Fruit fly (Drosophila melanogaster): ENCODE measurements around the gene Tom20.

The Tom20 gene

dm6 chr3L:19979592-19979991 lies 20.9 kb upstream of the Tom20 start, which contains the start of gene CG14182 (continued):
- no peak for TF ChIP-seq CG14965 (GFP tag; optimal IDR thresholded peaks at IDR 0.05; ENCODE audit: borderline replicate concordance)
- no peak for TF ChIP-seq CG2875 (GFP tag; optimal IDR thresholded peaks at IDR 0.05)
- peak; percentile 45; the same call in 1 of the 2 replicates for TF ChIP-seq amos (GFP tag; IDR thresholded peaks at IDR 0.05; ENCODE audit: partially characterized antibody)
- TF ChIP-seq pros (GFP tag; optimal IDR thresholded peaks at IDR 0.05), result no peak
- TF ChIP-seq CG13775 (GFP tag; optimal IDR thresholded peaks at IDR 0.05), result no peak
- TF ChIP-seq CG4617 (GFP tag; optimal IDR thresholded peaks at IDR 0.05; ENCODE audit: borderline replicate concordance), result peak; percentile 85
- TF ChIP-seq esg (GFP tag; conservative IDR thresholded peaks at IDR 0.05), result no peak
- no peak for TF ChIP-seq CG3847 (GFP tag; IDR thresholded peaks at IDR 0.05)
- TF ChIP-seq croc (GFP tag; conservative IDR thresholded peaks at IDR 0.05), result no peak
- TF ChIP-seq dimm (GFP tag; IDR thresholded peaks at IDR 0.05), result no peak
- TF ChIP-seq CG11504 (tag; optimal IDR thresholded peaks at IDR 0.05), result no peak
- TF ChIP-seq ATbp (GFP tag; optimal IDR thresholded peaks at IDR 0.05), result no peak
- TF ChIP-seq Xbp1 (GFP tag; optimal IDR thresholded peaks at IDR 0.05), result no peak
- no peak for TF ChIP-seq bcd (GFP tag; optimal IDR thresholded peaks at IDR 0.05)
- no peak for TF ChIP-seq disco-r (GFP tag; optimal IDR thresholded peaks at IDR 0.05)
- no peak for TF ChIP-seq maf-S (GFP tag; optimal IDR thresholded peaks at IDR 0.05)
- TF ChIP-seq C15 (GFP tag; IDR thresholded peaks at IDR 0.05), result no peak
- TF ChIP-seq h (optimal IDR thresholded peaks at IDR 0.05), result no peak
- TF ChIP-seq sob (GFP tag; IDR thresholded peaks at IDR 0.05), result no peak
- TF ChIP-seq ato (GFP tag; IDR thresholded peaks at IDR 0.05; ENCODE audit: partially characterized antibody), result no peak
- 0 out of 3 replicates have a peak, but pooled peaks have one; percentile 39 for TF ChIP-seq Opbp (GFP tag; IDR thresholded peaks at IDR 0.05; ENCODE audit: partially characterized antibody)
- TF ChIP-seq CG4328 (GFP tag; optimal IDR thresholded peaks at IDR 0.05), result no peak
- TF ChIP-seq cato (GFP tag; optimal IDR thresholded peaks at IDR 0.05; ENCODE audit: borderline replicate concordance), result no peak
- peak; percentile 57 for TF ChIP-seq pzg (GFP tag; optimal IDR thresholded peaks at IDR 0.05)
- TF ChIP-seq CG12071 (GFP tag; optimal IDR thresholded peaks at IDR 0.05), result no peak
- no peak for TF ChIP-seq CG17568 (GFP tag; optimal IDR thresholded peaks at IDR 0.05)
- no peak for TF ChIP-seq sima (GFP tag; optimal IDR thresholded peaks at IDR 0.05)
- TF ChIP-seq CG42726 (GFP tag; IDR thresholded peaks at IDR 0.05; ENCODE audit: partially characterized antibody), result no peak
- TF ChIP-seq CG10543 (GFP tag; optimal IDR thresholded peaks at IDR 0.05), result no peak

DNA sequence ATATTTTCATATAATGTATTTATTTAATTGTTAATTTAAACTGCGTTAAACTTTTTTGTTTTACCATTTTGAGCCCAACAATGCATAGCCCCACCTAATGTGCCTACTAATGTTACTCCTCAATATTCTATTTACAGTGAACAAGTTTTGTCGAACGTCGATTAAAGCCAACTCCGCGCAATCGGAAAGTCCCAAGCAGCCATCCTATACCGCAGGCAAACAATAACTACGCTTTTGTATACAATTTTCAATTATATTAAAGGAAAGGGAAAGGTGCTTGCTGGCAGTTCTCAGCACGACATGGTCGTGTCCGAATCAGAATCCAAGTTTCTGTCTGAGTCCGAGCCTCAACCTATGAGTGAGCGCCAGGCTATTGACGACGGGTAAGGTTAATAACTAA lies 19.1 kb upstream of the Tom20 start, which contains the start of gene CG17732:
Gene CG17732, plus strand, starts transcription at position 301 of the 400 bp plus-strand sequence.
- TF ChIP-seq otp (GFP tag; IDR thresholded peaks at IDR 0.05) (no peak), ind (GFP tag; optimal IDR thresholded peaks at IDR 0.05) (no peak), bab2 (GFP tag; optimal IDR thresholded peaks at IDR 0.05) (no peak), CG1832 (GFP tag; optimal IDR thresholded peaks at IDR 0.05) (no peak), phol (tag; optimal IDR thresholded peaks at IDR 0.05) (no peak), D (optimal IDR thresholded peaks at IDR 0.05) (no peak), D (GFP tag; optimal IDR thresholded peaks at IDR 0.05) (no peak), slou (GFP tag; optimal IDR thresholded peaks at IDR 0.05) (no peak), H2.0 (GFP tag; IDR thresholded peaks at IDR 0.05) (no peak), peb (GFP tag; IDR thresholded peaks at IDR 0.05) (no peak), CG2129 (GFP tag; IDR thresholded peaks at IDR 0.05; ENCODE audit: partially characterized antibody) (no peak), CG1647 (GFP tag; optimal IDR thresholded peaks at IDR 0.05) (no peak), CG9215 (GFP tag; IDR thresholded peaks at IDR 0.05) (no peak), tap (tag; optimal IDR thresholded peaks at IDR 0.05) (no peak), CG18619 (GFP tag; optimal IDR thresholded peaks at IDR 0.05) (no peak), CG13624 (GFP tag; optimal IDR thresholded peaks at IDR 0.05) (no peak), pan (optimal IDR thresholded peaks at IDR 0.05) (no peak), pan (GFP tag; optimal IDR thresholded peaks at IDR 0.05 in 1 of 2, IDR thresholded peaks at IDR 0.05 in 1 of 2) (no peak), CHES-1-like (GFP tag; optimal IDR thresholded peaks at IDR 0.05) (no peak), CG10274 (GFP tag; optimal IDR thresholded peaks at IDR 0.05) (no peak), gsb-n (tag; optimal IDR thresholded peaks at IDR 0.05) (no peak)
